Worm (Caenorhabditis elegans): ENCODE results near the gene T11F9.21.

DNA sequence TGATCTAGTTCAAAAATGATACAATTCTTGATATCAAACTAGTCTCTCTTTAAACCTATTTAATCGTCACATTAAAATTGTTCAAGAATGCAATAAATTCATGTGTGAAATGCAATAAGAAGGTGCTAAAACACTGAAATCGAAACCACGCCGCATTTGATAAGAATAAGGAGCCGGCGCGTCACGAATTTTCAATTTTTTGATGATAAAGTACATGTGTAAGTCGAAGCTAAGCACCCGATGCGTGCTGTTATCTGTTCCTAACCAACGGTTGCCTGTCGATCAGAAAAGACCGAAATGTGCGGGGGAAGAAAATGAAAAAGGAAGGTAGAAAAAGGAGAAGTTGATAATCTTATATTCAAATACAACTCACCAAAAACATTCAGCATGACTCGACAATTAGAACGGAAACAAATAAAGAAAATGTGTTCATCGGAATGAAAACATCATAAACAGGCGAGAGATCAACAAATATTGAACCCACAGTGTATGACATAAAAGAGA, 22.3 kb upstream of the T11F9.21 start, which contains the start of gene aat-6:
- TF ChIP-seq ztf-29 (GFP tag; IDR thresholded peaks at IDR 0.05), result no peak
- TF ChIP-seq cog-1 (tag; optimal IDR thresholded peaks at IDR 0.05), result no peak
- TF ChIP-seq med-1 (GFP tag; optimal IDR thresholded peaks at IDR 0.05; ENCODE audit: insufficient read depth), result no peak
- no peak for TF ChIP-seq flt-1 (GFP tag; IDR thresholded peaks at IDR 0.05)
- TF ChIP-seq T22C8.4 (GFP tag; IDR thresholded peaks at IDR 0.05), result no peak
- TF ChIP-seq klf-2 (GFP tag; conservative IDR thresholded peaks at IDR 0.05), result no peak

All from whole organism, midembryonic.